Worm (Caenorhabditis elegans) whole organism, L4 larva: ENCODE results near the gene gcy-12.

Source experiments
- F26F4.8 ChIP-seq: fragments of 200-800 bp; sonication (Bioruptor generic); conservative IDR thresholded peaks from 2 replicates; pipeline ENCODE4 v1.3.6; 2022; ENCODE audit warnings: missing genetic modification characterization, missing compliant biosample characterization
- F37D6.2 ChIP-seq: sonication (generic microtip); optimal IDR thresholded peaks from 2 replicates; lab custom pipeline; 2016; ENCODE audit warnings: mild to moderate bottlenecking, missing genetic modification characterization, missing compliant biosample characterization
- F44E2.7 ChIP-seq: fragments of 200-800 bp; sonication (Bioruptor generic); IDR thresholded peaks from 2 replicates; pipeline ENCODE4 v2.1.2; 2022; ENCODE audit warnings: missing genetic modification characterization, missing compliant biosample characterization
- F49E8.2 ChIP-seq: sonication (generic microtip); optimal IDR thresholded peaks from 2 replicates; lab custom pipeline; 2016; ENCODE audit warnings: missing compliant biosample characterization, mild to moderate bottlenecking, missing genetic modification characterization, borderline replicate concordance
- R02D3.7 ChIP-seq: fragments of 150-350 bp; sonication (generic microtip); optimal IDR thresholded peaks from 3 replicates; lab custom pipeline; 2014; ENCODE audit warnings: missing biosample characterization, missing genetic modification characterization
- T20F7.1 ChIP-seq: fragments of 200-800 bp; sonication (Bioruptor generic); optimal IDR thresholded peaks from 2 replicates; lab custom pipeline; 2018; ENCODE audit warnings: mild to moderate bottlenecking, missing genetic modification characterization, missing compliant biosample characterization
- Y5F2A.4 ChIP-seq: fragments of 200-800 bp; sonication (Bioruptor generic); optimal IDR thresholded peaks from 2 replicates; lab custom pipeline; 2018; ENCODE audit warnings: mild to moderate bottlenecking, missing genetic modification characterization, missing compliant biosample characterization
- Y75B8A.6 ChIP-seq: fragments of 200-800 bp; sonication (Bioruptor generic); IDR thresholded peaks from 2 replicates; pipeline ENCODE4 v1.3.6; 2022; ENCODE audit warnings: missing genetic modification reagents, missing genetic modification characterization, missing compliant biosample characterization
- ZK337.2 ChIP-seq: fragments of 200-800 bp; sonication (Bioruptor generic); IDR thresholded peaks from 2 replicates; pipeline ENCODE4 v1.3.6; 2022; ENCODE audit warnings: missing genetic modification reagents, missing genetic modification characterization, missing compliant biosample characterization
- ceh-20 ChIP-seq: fragments of 200-800 bp; sonication (Bioruptor generic); IDR thresholded peaks from 2 replicates; pipeline ENCODE4 v1.3.6; 2022; ENCODE audit warnings: missing genetic modification reagents, missing genetic modification characterization, missing compliant biosample characterization
- ceh-28 ChIP-seq: fragments of 150-350 bp; optimal IDR thresholded peaks from 2 replicates; lab custom pipeline; 2014; ENCODE audit warnings: missing biosample characterization, missing genetic modification reagents, missing genetic modification characterization
- ceh-32 ChIP-seq: sonication (generic microtip); optimal IDR thresholded peaks from 2 replicates; lab custom pipeline; 2016; ENCODE audit warnings: mild to moderate bottlenecking, missing genetic modification characterization, missing compliant biosample characterization; ENCODE audit not compliant: poor library complexity
- ceh-44 ChIP-seq: fragments of 200-800 bp; sonication (Bioruptor generic); IDR thresholded peaks from 2 replicates; pipeline ENCODE4 v1.3.6; 2022; ENCODE audit warnings: missing genetic modification reagents, missing genetic modification characterization, missing compliant biosample characterization
- ceh-62 ChIP-seq: sonication (generic microtip); optimal IDR thresholded peaks from 2 replicates; lab custom pipeline; 2017; ENCODE audit warnings: missing biosample characterization, missing genetic modification characterization
- cey-2 ChIP-seq: sonication (generic microtip); optimal IDR thresholded peaks from 3 replicates; lab custom pipeline; 2017; ENCODE audit warnings: missing genetic modification characterization, mild to moderate bottlenecking, missing compliant biosample characterization, antibody characterized with exemption, borderline replicate concordance; ENCODE audit not compliant: insufficient read depth
- ctbp-1 ChIP-seq: fragments of 200-800 bp; sonication (Bioruptor generic); IDR thresholded peaks from 2 replicates; pipeline ENCODE4 v1.3.6; 2022; ENCODE audit warnings: missing genetic modification reagents, missing genetic modification characterization, missing compliant biosample characterization
- daf-12 ChIP-seq: fragments of 150-350 bp; optimal IDR thresholded peaks from 2 replicates; lab custom pipeline; 2014; ENCODE audit warnings: missing biosample characterization, missing genetic modification reagents, missing genetic modification characterization
- dmd-6 ChIP-seq: fragments of 200-800 bp; sonication (Bioruptor generic); IDR thresholded peaks from 2 replicates; pipeline ENCODE4 v1.3.6; 2022; ENCODE audit warnings: missing genetic modification reagents, missing genetic modification characterization, missing compliant biosample characterization
- egl-27 ChIP-seq: sonication (generic microtip); optimal IDR thresholded peaks from 3 replicates; lab custom pipeline; 2017; ENCODE audit warnings: missing biosample characterization, missing genetic modification reagents, missing genetic modification characterization
- egl-43 ChIP-seq: fragments of 200-800 bp; sonication (Bioruptor generic); IDR thresholded peaks from 2 replicates; pipeline ENCODE4 v1.3.6; 2022; ENCODE audit warnings: missing genetic modification reagents, missing genetic modification characterization, missing compliant biosample characterization
- fkh-10 ChIP-seq: fragments of 150-350 bp; optimal IDR thresholded peaks from 2 replicates; lab custom pipeline; 2014; ENCODE audit warnings: missing biosample characterization, missing genetic modification reagents, missing genetic modification characterization
- jun-1 ChIP-seq: fragments of 150-350 bp; optimal IDR thresholded peaks from 2 replicates; lab custom pipeline; 2014; ENCODE audit warnings: missing biosample characterization, missing genetic modification reagents, missing genetic modification characterization
- lim-7 ChIP-seq: fragments of 200-800 bp; sonication (Bioruptor generic); IDR thresholded peaks from 2 replicates; pipeline ENCODE4 v1.3.6; 2022; ENCODE audit warnings: missing genetic modification characterization, missing compliant biosample characterization
- lin-1 ChIP-seq: fragments of 200-800 bp; sonication (Bioruptor generic); IDR thresholded peaks from 2 replicates; pipeline ENCODE4 v1.3.6; 2022; ENCODE audit warnings: missing genetic modification reagents, missing genetic modification characterization, missing compliant biosample characterization
- lin-29 ChIP-seq: fragments of 200-800 bp; sonication (Bioruptor generic); IDR thresholded peaks from 2 replicates; pipeline ENCODE4 v1.3.6; 2022; ENCODE audit warnings: missing genetic modification reagents, missing genetic modification characterization, missing compliant biosample characterization
- lin-38 ChIP-seq: fragments of 200-800 bp; sonication (Bioruptor generic); IDR thresholded peaks from 2 replicates; pipeline ENCODE4 v1.3.6; 2022; ENCODE audit warnings: missing genetic modification reagents, missing genetic modification characterization, missing compliant biosample characterization
- madf-5 ChIP-seq, 2 experiments: fragments of 200-800 bp; sonication (Bioruptor generic); IDR thresholded peaks; 2 replicates each; pipeline ENCODE4 v1.3.6; 2022; ENCODE audit warnings: missing compliant biosample characterization in 2 of 2, missing genetic modification characterization in 2 of 2
- mdt-29 ChIP-seq: fragments of 200-800 bp; sonication (Bioruptor generic); IDR thresholded peaks from 2 replicates; pipeline ENCODE4 v1.3.6; 2022; ENCODE audit warnings: missing genetic modification reagents, missing genetic modification characterization, missing compliant biosample characterization
- mep-1 ChIP-seq: fragments of 150-350 bp; sonication (generic microtip); optimal IDR thresholded peaks from 3 replicates; lab custom pipeline; 2014; ENCODE audit warnings: missing biosample characterization, missing genetic modification characterization
- mes-2 ChIP-seq: sonication (generic microtip); optimal IDR thresholded peaks from 2 replicates; lab custom pipeline; 2016; ENCODE audit warnings: missing genotype, mild to moderate bottlenecking, missing genetic modification characterization, missing compliant biosample characterization; ENCODE audit not compliant: poor library complexity, severe bottlenecking
- nhr-10 ChIP-seq: fragments of 150-350 bp; optimal IDR thresholded peaks from 2 replicates; lab custom pipeline; 2014; ENCODE audit warnings: missing biosample characterization, missing genetic modification characterization
- nhr-25 ChIP-seq: sonication (generic microtip); optimal IDR thresholded peaks from 2 replicates; lab custom pipeline; 2017; ENCODE audit warnings: missing genetic modification characterization, mild to moderate bottlenecking, missing compliant biosample characterization, antibody characterized with exemption, moderate library complexity, borderline replicate concordance; ENCODE audit not compliant: insufficient read depth
- nhr-42 ChIP-seq: fragments of 200-800 bp; sonication (Bioruptor generic); IDR thresholded peaks from 2 replicates; pipeline ENCODE4 v1.3.6; 2022; ENCODE audit warnings: missing genetic modification characterization, missing compliant biosample characterization
- nhr-6 ChIP-seq: fragments of 150-350 bp; optimal IDR thresholded peaks from 2 replicates; lab custom pipeline; 2014; ENCODE audit warnings: missing biosample characterization, missing genetic modification characterization
- pha-4 ChIP-seq, 2 experiments: fragments of 150-350 bp in 1 of 2; fragments of 200-800 bp in 1 of 2; sonication (Bioruptor generic) in 1 of 2; IDR thresholded peaks in 1 of 2; optimal IDR thresholded peaks in 1 of 2; 2 replicates each; pipeline versions ENCODE4 v1.3.6 to Lab custom; 2014 to 2022; ENCODE audit warnings: missing genetic modification characterization in 2 of 2, missing genetic modification reagents in 2 of 2, missing biosample characterization in 1 of 2, missing compliant biosample characterization in 1 of 2
- pqm-1 ChIP-seq: sonication (generic microtip); optimal IDR thresholded peaks from 2 replicates; lab custom pipeline; 2017; ENCODE audit warnings: missing biosample characterization, missing genetic modification characterization
- rbr-2 ChIP-seq: sonication (generic microtip); optimal IDR thresholded peaks from 2 replicates; lab custom pipeline; 2016; ENCODE audit warnings: missing genotype, missing genetic modification characterization, missing compliant biosample characterization
- saeg-2 ChIP-seq: fragments of 200-800 bp; sonication (Bioruptor generic); IDR thresholded peaks from 2 replicates; pipeline ENCODE4 v1.3.6; 2022; ENCODE audit warnings: missing genetic modification reagents, missing genetic modification characterization, missing compliant biosample characterization
- sdz-12 ChIP-seq: fragments of 200-800 bp; sonication (Bioruptor generic); optimal IDR thresholded peaks from 2 replicates; lab custom pipeline; 2018; ENCODE audit warnings: mild to moderate bottlenecking, missing genetic modification characterization, missing compliant biosample characterization
- skn-1 ChIP-seq: fragments of 150-350 bp; optimal IDR thresholded peaks from 2 replicates; lab custom pipeline; 2014; ENCODE audit warnings: missing biosample characterization, missing genetic modification characterization
- snpc-4 ChIP-seq: fragments of 150-350 bp; optimal IDR thresholded peaks from 2 replicates; lab custom pipeline; 2014; ENCODE audit warnings: missing biosample characterization, missing genetic modification characterization
- spr-1 ChIP-seq: sonication (generic microtip); optimal IDR thresholded peaks from 2 replicates; lab custom pipeline; 2016; ENCODE audit warnings: mild to moderate bottlenecking, missing genetic modification characterization, missing compliant biosample characterization
- spr-3 ChIP-seq: fragments of 200-800 bp; sonication (Bioruptor generic); optimal IDR thresholded peaks from 2 replicates; lab custom pipeline; 2018; ENCODE audit warnings: mild to moderate bottlenecking, missing genetic modification characterization, missing compliant biosample characterization
- unc-39 ChIP-seq: sonication (generic microtip); optimal IDR thresholded peaks from 2 replicates; lab custom pipeline; 2017; ENCODE audit warnings: missing biosample characterization, missing genetic modification characterization
- unc-62 ChIP-seq, 3 experiments: fragments of 150-350 bp in 1 of 3; sonication (generic microtip); optimal IDR thresholded peaks in 2 of 3; peaks in 1 of 3; 1 replicate in 1 of 3; 2 replicates in 2 of 3; lab custom pipeline; 2014 to 2017; ENCODE audit warnings: missing biosample characterization in 3 of 3, missing genetic modification characterization in 3 of 3, missing genetic modification reagents in 3 of 3, missing genotype in 1 of 3
- vab-7 ChIP-seq: fragments of 200-800 bp; sonication (Bioruptor generic); IDR thresholded peaks from 2 replicates; pipeline ENCODE4 v1.3.6; 2022; ENCODE audit warnings: missing genetic modification reagents, missing genetic modification characterization, missing compliant biosample characterization
- zip-11 ChIP-seq: fragments of 200-800 bp; sonication (Bioruptor generic); IDR thresholded peaks from 2 replicates; pipeline ENCODE4 v1.3.6; 2022; ENCODE audit warnings: missing genetic modification characterization, missing compliant biosample characterization
- zip-2 ChIP-seq: fragments of 150-350 bp; optimal IDR thresholded peaks from 2 replicates; lab custom pipeline; 2014; ENCODE audit warnings: missing biosample characterization, missing genetic modification characterization
- ztf-11 ChIP-seq: fragments of 150-350 bp; optimal IDR thresholded peaks from 2 replicates; lab custom pipeline; 2014; ENCODE audit warnings: missing biosample characterization, missing genetic modification characterization

The gcy-12 gene

DNA sequence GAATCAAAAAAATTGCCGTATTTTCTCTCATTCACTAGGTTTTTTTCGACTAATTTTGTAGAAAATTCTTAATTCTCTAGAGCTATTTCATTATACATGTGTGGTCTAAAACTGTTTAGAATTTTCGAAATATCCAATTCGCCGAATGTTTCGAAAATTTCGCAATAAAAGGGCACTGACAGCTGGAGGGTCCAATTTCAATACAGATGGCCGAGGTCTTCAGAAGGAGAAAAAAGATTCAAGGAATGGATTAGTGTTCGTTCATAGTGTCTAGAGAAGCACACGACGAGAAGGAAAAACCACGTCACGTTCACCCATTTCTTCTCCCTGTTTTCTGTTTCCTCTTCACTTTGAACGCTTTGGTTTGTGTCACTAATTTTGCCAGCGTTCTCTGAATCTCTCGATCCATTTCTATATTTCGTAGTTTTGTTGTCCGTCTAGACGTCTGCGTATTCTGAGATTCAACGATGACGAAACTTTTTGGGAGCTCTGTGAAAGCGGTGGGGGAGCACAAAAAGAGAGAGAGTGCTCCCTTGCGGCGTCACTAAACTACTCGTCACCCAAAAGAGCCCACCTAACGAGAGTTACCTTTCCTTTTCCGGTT, 14.3 kb downstream of the gcy-12 start:
- TF ChIP-seq snpc-4 (tag; lab: Kevin White, UChicago) (no peak), ztf-11 (tag; lab: Kevin White, UChicago) (no peak), sdz-12 (GFP tag; lab: Kevin White, UChicago) (no peak), ceh-44 (GFP tag; lab: Robert Waterston, UW) (no peak; the same call in 1 of the 2 replicates), ZK337.2 (GFP tag; lab: Robert Waterston, UW) (no peak), saeg-2 (no peak), nhr-10 (tag; lab: Kevin White, UChicago) (no peak), rbr-2 (tag; lab: Kevin White, UChicago) (peak; percentile 70), vab-7 (GFP tag; lab: Robert Waterston, UW) (no peak), zip-2 (tag; lab: Kevin White, UChicago) (no peak), madf-5 (GFP tag; IDR thresholded peaks at IDR 0.05; lab: Robert Waterston, UW) (no peak), dmd-6 (GFP tag; lab: Robert Waterston, UW) (peak; percentile 79), pqm-1 (tag; lab: Kevin White, UChicago) (no peak), nhr-42 (GFP tag; lab: Robert Waterston, UW) (no peak), lin-38 (0 out of 2 replicates have a peak, but pooled peaks have one; percentile 20), egl-43 (0 out of 2 replicates have a peak, but pooled peaks have one; percentile 32), mdt-29 (GFP tag; lab: Robert Waterston, UW) (no peak), zip-11 (GFP tag; lab: Robert Waterston, UW) (no peak), ceh-20 (GFP tag; lab: Robert Waterston, UW) (peak; percentile 74; the same call in 1 of the 2 replicates), daf-12 (no peak), lin-29 (GFP tag; lab: Robert Waterston, UW) (no peak), ceh-62 (no peak), spr-1 (tag; lab: Kevin White, UChicago) (no peak), mes-2 (tag; lab: Kevin White, UChicago) (peak; percentile 49), F44E2.7 (GFP tag; lab: Robert Waterston, UW) (no peak), Y75B8A.6 (GFP tag; lab: Robert Waterston, UW) (no peak), pha-4 (GFP tag; IDR thresholded peaks at IDR 0.05; lab: Robert Waterston, UW) (no peak), pha-4 (tag; optimal IDR thresholded peaks at IDR 0.05; lab: Kevin White, UChicago) (no peak), fkh-10 (GFP tag; lab: Kevin White, UChicago) (peak; percentile 83), skn-1 (tag; lab: Kevin White, UChicago) (no peak), mep-1 (tag; lab: Kevin White, UChicago) (peak; percentile 66), lin-1 (GFP tag; lab: Robert Waterston, UW) (no peak), egl-27 (tag; lab: Kevin White, UChicago) (no peak), Y5F2A.4 (GFP tag; lab: Kevin White, UChicago) (no peak), unc-39 (tag; lab: Kevin White, UChicago) (no peak), ceh-32 (tag; lab: Kevin White, UChicago) (no peak), R02D3.7 (no peak), F26F4.8 (GFP tag; lab: Robert Waterston, UW) (no peak), T20F7.1 (GFP tag; lab: Kevin White, UChicago) (no peak), F37D6.2 (tag; lab: Kevin White, UChicago) (no peak), cey-2 (tag; lab: Kevin White, UChicago) (no peak), lim-7 (GFP tag; lab: Robert Waterston, UW) (no peak), spr-3 (GFP tag; lab: Kevin White, UChicago) (no peak), unc-62 (GFP tag; optimal IDR thresholded peaks at IDR 0.05 in 1 of 2; lab: Kevin White, UChicago) (no peak), unc-62 (tag; optimal IDR thresholded peaks at IDR 0.05; lab: Kevin White, UChicago) (no peak), nhr-25 (tag; lab: Kevin White, UChicago) (no peak), nhr-6 (tag; lab: Kevin White, UChicago) (peak; percentile 13), jun-1 (tag; lab: Kevin White, UChicago) (no peak), ctbp-1 (peak; percentile 58; the same call in 1 of the 2 replicates), ceh-28 (tag; lab: Kevin White, UChicago) (no peak), F49E8.2 (tag; lab: Kevin White, UChicago) (no peak)
